Fruit fly (Drosophila melanogaster) whole organism: ENCODE results near the gene CG34299.

Experiments used
- CG8478 ChIP-seq: fragments of >200 bp; optimal IDR thresholded peaks from 2 replicates; lab custom pipeline; 2018; ENCODE audit warnings: inconsistent platforms
- Dll ChIP-seq: fragments of >200 bp; optimal IDR thresholded peaks from 2 replicates; lab custom pipeline; 2017
- EcR ChIP-seq, 2 experiments: fragments of >200 bp; optimal IDR thresholded peaks; 2 replicates each; lab custom pipeline; 2017; ENCODE audit warnings: missing biosample characterization in 2 of 2, missing genetic modification characterization in 2 of 2, missing genetic modification reagents in 2 of 2
- pan ChIP-seq: fragments of >200 bp; optimal IDR thresholded peaks from 2 replicates; lab custom pipeline; 2017
- psq ChIP-seq: fragments of >200 bp; optimal IDR thresholded peaks from 2 replicates; lab custom pipeline; 2017
- usp ChIP-seq: fragments of >200 bp; optimal IDR thresholded peaks from 2 replicates; lab custom pipeline; 2017; ENCODE audit warnings: missing biosample characterization, missing genetic modification characterization, mixed read lengths

The CG34299 gene

DNA sequence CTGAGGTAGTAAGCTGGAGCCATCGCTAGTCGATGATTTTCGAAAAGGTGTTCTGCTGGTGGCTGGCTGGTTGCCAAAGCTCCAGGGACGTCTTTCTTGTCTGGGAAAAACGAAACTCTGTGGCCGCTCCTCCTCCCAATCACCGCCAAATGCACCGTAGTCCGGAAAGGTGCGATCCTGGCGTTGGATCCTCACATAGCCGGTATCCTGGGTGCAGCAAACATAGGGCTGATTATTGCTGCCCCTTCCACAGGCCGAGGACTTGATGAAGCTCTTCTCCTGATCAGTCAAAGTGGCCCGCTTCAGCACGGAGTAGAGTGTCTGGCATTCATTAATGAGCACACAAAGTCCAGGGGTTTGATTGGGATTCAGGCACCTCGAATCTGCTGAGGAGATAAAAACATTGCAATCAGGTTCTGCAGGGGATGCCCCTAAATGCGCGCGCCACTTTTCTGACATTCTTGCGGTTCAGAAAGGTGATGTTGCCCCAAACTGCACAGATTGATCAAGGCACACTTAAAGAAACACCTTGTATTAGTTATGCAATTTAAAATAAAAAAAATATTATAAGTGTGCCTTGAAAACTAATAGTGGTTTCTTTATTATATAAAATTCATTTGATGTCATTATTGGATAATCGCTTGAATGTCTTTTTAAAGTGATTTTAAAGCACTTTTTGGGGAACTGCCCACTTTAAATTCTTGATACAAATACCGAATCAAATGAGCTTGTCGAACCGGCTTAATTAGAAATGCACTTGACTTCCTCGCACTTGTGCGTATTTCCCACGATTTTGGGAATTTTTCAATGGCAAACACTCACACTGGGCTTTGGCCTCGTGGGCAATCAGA is 3.4 kb upstream of the CG34299 start:
- TF ChIP-seq usp (GFP tag; lab: Kevin White, UChicago) (no peak), CG8478 (lab: Kevin White, UChicago) (no peak), psq (lab: Kevin White, UChicago) (no peak), pan (lab: Kevin White, UChicago) (no peak), EcR (GFP tag; optimal IDR thresholded peaks at IDR 0.05; lab: Kevin White, UChicago) (no peak), Dll (lab: Kevin White, UChicago) (no peak)

dm6 chr3R:30246603-30247002 is 2.8 kb upstream of the CG34299 start, which contains the start of gene CG9733:
TSS of gene CG9733 (minus strand) at chr3R:30246703.
- TF ChIP-seq usp (GFP tag; lab: Kevin White, UChicago) (no peak), CG8478 (lab: Kevin White, UChicago) (no peak), pan (lab: Kevin White, UChicago) (no peak), EcR (GFP tag; optimal IDR thresholded peaks at IDR 0.05; lab: Kevin White, UChicago) (no peak), psq (lab: Kevin White, UChicago) (no peak), Dll (lab: Kevin White, UChicago) (no peak)

dm6 chr3R:30247802-30248363 is 1.5 kb upstream of the CG34299 start:
- TF ChIP-seq EcR (GFP tag; optimal IDR thresholded peaks at IDR 0.05; lab: Kevin White, UChicago) = no peak
- TF ChIP-seq usp (GFP tag; lab: Kevin White, UChicago) = no peak
- no peak for TF ChIP-seq psq (lab: Kevin White, UChicago)
- no peak for TF ChIP-seq CG8478 (lab: Kevin White, UChicago)
- TF ChIP-seq pan (lab: Kevin White, UChicago) = no peak
- no peak for TF ChIP-seq Dll (lab: Kevin White, UChicago)

DNA sequence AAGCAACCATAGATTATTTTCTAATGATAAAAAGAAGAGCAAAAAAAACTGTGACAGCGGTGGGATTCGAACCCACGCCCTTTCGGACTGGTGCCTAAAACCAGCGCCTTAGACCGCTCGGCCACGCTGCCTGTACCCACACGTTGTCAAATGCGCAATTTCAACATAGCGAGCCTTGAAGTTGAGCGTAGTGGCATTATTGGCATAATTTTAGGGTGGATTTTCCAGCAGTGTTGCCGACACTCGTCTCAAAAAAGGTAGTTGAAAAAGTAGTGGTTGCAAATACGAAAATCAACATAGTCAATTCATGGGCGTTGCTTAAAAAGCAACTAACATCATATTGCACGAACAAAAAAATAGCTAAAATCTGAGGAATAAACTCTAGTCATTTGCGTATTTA is 818 bp upstream of the CG34299 start:
- TF ChIP-seq CG8478 (lab: Kevin White, UChicago) = no peak
- TF ChIP-seq Dll (lab: Kevin White, UChicago) = no peak
- no peak for TF ChIP-seq usp (GFP tag; lab: Kevin White, UChicago)
- no peak for TF ChIP-seq psq (lab: Kevin White, UChicago)
- TF ChIP-seq pan (lab: Kevin White, UChicago) = no peak
- no peak for TF ChIP-seq EcR (GFP tag; optimal IDR thresholded peaks at IDR 0.05; lab: Kevin White, UChicago)

DNA sequence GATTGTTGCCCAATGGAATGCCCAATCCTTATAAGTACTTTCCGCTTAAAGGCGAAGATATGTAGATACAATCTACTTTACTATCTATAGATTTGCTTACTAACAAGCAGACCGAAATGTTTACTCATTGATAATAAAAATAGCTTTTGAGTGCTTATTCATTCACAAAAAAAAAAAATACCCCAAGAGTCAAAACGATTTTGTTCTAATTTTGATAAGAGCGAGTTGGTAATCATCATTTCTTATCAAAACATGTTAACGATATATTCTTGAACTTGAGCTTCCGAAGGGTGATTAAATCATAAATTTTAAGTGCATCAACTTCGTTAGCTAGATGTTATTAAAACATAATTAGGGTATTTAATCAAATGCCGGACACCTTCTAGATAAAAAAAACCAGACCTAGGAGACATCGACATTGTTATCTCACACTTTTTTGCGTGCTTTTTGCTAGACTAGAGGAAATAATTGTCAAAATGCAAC is 1.2 kb downstream of the CG34299 start, which contains the start of gene CG9682:
Gene CG9682, plus strand, starts transcription at position 433 of the 483 bp plus-strand sequence.
- TF ChIP-seq pan (lab: Kevin White, UChicago) = no peak
- TF ChIP-seq EcR (GFP tag; optimal IDR thresholded peaks at IDR 0.05; lab: Kevin White, UChicago) = no peak
- TF ChIP-seq psq (lab: Kevin White, UChicago) = no peak
- no peak for TF ChIP-seq CG8478 (lab: Kevin White, UChicago)
- no peak for TF ChIP-seq Dll (lab: Kevin White, UChicago)
- TF ChIP-seq usp (GFP tag; lab: Kevin White, UChicago) = no peak

dm6 chr3R:30252317-30252716 is 2.9 kb downstream of the CG34299 start:
- TF ChIP-seq EcR (GFP tag; optimal IDR thresholded peaks at IDR 0.05; lab: Kevin White, UChicago) (no peak), Dll (lab: Kevin White, UChicago) (no peak), CG8478 (lab: Kevin White, UChicago) (no peak), psq (lab: Kevin White, UChicago) (no peak), usp (GFP tag; lab: Kevin White, UChicago) (no peak), pan (lab: Kevin White, UChicago) (no peak)

DNA sequence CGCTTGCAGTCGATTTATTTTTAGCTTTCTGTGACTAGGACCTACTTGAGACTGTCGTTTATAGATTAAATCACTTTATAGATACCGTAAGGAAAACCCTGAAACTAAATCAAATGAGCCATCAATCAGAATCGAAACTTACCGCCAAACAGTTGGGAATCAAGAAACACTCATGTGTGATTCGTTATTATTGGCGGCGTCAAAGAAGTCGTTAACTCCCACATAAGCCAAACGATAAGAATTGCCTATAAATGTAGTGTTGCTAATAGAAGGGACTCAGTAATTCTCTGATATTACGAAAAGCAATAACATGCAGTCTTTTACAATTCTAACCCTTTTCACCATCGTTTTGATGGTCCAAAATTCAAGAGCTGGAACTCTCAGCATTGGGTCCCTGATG is 3.5 kb downstream of the CG34299 start, which contains the start of gene CG18404:
Gene CG18404, plus strand, starts transcription at position 301 of the 400 bp plus-strand sequence.
- TF ChIP-seq Dll (lab: Kevin White, UChicago) = no peak
- no peak for TF ChIP-seq psq (lab: Kevin White, UChicago)
- TF ChIP-seq usp (GFP tag; lab: Kevin White, UChicago) = no peak
- no peak for TF ChIP-seq CG8478 (lab: Kevin White, UChicago)
- TF ChIP-seq pan (lab: Kevin White, UChicago) = no peak
- no peak for TF ChIP-seq EcR (GFP tag; optimal IDR thresholded peaks at IDR 0.05; lab: Kevin White, UChicago)

DNA sequence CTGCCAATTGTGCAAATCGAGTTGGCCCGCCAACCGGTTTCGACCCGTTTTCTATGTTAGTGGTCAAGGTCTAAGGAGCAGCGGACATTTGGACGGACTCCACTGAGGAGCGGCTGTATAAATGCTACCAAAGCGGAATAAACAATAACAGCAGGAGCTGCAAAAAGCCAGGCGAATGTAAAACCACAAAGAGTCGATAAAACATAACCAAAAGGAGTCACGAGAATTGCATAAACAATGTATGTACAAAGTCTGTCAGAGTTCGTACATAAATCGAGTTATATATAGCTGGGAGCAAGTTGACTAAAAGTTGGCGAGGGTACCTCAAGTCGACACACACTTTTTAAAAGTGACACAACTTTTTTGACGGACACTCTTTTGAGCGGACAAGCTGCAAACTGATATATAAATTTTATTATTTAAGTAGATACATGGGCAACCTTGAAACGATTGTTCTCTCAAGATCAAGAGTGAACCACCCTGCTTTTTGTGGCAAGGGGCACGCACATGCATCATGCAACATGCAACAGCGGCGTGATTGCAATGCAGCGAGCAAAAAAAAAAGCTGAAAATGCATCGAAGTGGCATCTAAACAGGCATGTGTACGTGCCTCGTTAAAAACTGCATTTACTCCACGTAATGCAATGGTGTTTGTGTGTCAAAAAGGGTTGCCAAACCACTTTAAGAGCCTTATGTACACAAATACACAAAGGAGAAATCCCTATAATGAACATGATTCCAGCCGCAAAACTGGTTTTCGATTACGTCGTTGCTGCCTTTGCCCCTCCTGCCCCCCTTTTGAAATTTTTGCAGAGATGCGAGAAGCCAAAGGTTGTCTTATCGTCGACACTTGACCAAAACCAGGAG is 6.1 kb downstream of the CG34299 start:
- TF ChIP-seq pan (lab: Kevin White, UChicago) (no peak), CG8478 (lab: Kevin White, UChicago) (no peak), Dll (lab: Kevin White, UChicago) (no peak), psq (lab: Kevin White, UChicago) (no peak), usp (GFP tag; lab: Kevin White, UChicago) (no peak), EcR (GFP tag; optimal IDR thresholded peaks at IDR 0.05; lab: Kevin White, UChicago) (no peak)

- TF ChIP-seq psq (lab: Kevin White, UChicago) (no peak), pan (lab: Kevin White, UChicago) (no peak), Dll (lab: Kevin White, UChicago) (no peak), CG8478 (lab: Kevin White, UChicago) (no peak), EcR (GFP tag; optimal IDR thresholded peaks at IDR 0.05; lab: Kevin White, UChicago) (no peak), usp (GFP tag; lab: Kevin White, UChicago) (no peak)
These were observed 6.8 kb downstream of the CG34299 start for dm6 chr3R:30256233-30256632.

- no peak for TF ChIP-seq pan (lab: Kevin White, UChicago)
These were observed 8.2 kb downstream of the CG34299 start for dm6 chr3R:30257588-30257987.
